Fruit fly (Drosophila melanogaster) whole organism, embryonic: ENCODE measurements around the gene CG11986.

Source experiments
- BEAF-32 ChIP-seq: fragments of 200-800 bp; sonication (Bioruptor generic); optimal IDR thresholded peaks from 3 replicates; lab custom pipeline; 2017; ENCODE audit warnings: missing biosample characterization, missing genetic modification characterization, mild to moderate bottlenecking, moderate library complexity, missing genetic modification reagents
- CG11247 ChIP-seq: fragments of 200-800 bp; sonication (Bioruptor generic); IDR thresholded peaks from 2 replicates; pipeline ENCODE4 v1.3.6; 2022; ENCODE audit warnings: missing biosample characterization, missing genetic modification characterization
- CG11398 ChIP-seq: fragments of 200-800 bp; sonication (Bioruptor generic); optimal IDR thresholded peaks from 2 replicates; lab custom pipeline; 2016; ENCODE audit warnings: missing biosample characterization, missing genetic modification characterization
- CG12104 ChIP-seq: fragments of 200-800 bp; sonication (Bioruptor generic); optimal IDR thresholded peaks from 3 replicates; lab custom pipeline; 2016; ENCODE audit warnings: missing biosample characterization, missing genetic modification characterization
- CG15601 ChIP-seq: fragments of 200-800 bp; sonication (Bioruptor generic); optimal IDR thresholded peaks from 3 replicates; lab custom pipeline; 2019; ENCODE audit warnings: missing biosample characterization, mild to moderate bottlenecking, missing genetic modification characterization, moderate library complexity
- CG16779 ChIP-seq: fragments of 200-800 bp; sonication (Bioruptor generic); IDR thresholded peaks from 2 replicates; pipeline ENCODE4 v1.3.6; 2022; ENCODE audit warnings: missing biosample characterization, missing genetic modification characterization
- CG17186 ChIP-seq: fragments of 200-800 bp; sonication (Bioruptor generic); optimal IDR thresholded peaks from 3 replicates; lab custom pipeline; 2017; ENCODE audit warnings: missing biosample characterization, missing genetic modification reagents, missing genetic modification characterization
- CG17829 ChIP-seq: fragments of 200-800 bp; optimal IDR thresholded peaks from 2 replicates; lab custom pipeline; 2019; ENCODE audit warnings: missing biosample characterization, mild to moderate bottlenecking, missing genetic modification characterization, moderate library complexity
- CG1832 ChIP-seq: fragments of 200-800 bp; sonication (Bioruptor generic); optimal IDR thresholded peaks from 2 replicates; lab custom pipeline; 2017; ENCODE audit warnings: missing biosample characterization, mild to moderate bottlenecking, missing genetic modification characterization, inconsistent platforms
- CG2116 ChIP-seq: fragments of 200-800 bp; sonication (Bioruptor generic); optimal IDR thresholded peaks from 3 replicates; lab custom pipeline; 2018; ENCODE audit warnings: missing biosample characterization, mild to moderate bottlenecking, missing genetic modification characterization
- CG30431 ChIP-seq: fragments of 200-800 bp; sonication (Bioruptor generic); optimal IDR thresholded peaks from 2 replicates; lab custom pipeline; 2017; ENCODE audit warnings: missing biosample characterization, missing genetic modification characterization
- CG3065 ChIP-seq: fragments of 200-800 bp; sonication (Bioruptor generic); optimal IDR thresholded peaks from 2 replicates; lab custom pipeline; 2016; ENCODE audit warnings: missing biosample characterization, missing genetic modification characterization
- CG4328 ChIP-seq: fragments of 200-800 bp; sonication (Bioruptor generic); optimal IDR thresholded peaks from 3 replicates; lab custom pipeline; 2017; ENCODE audit warnings: missing biosample characterization, missing genetic modification reagents, missing genetic modification characterization
- CG5245 ChIP-seq: fragments of 200-800 bp; sonication (Bioruptor generic); optimal IDR thresholded peaks from 3 replicates; lab custom pipeline; 2016; ENCODE audit warnings: missing biosample characterization, missing genetic modification characterization
- CG6175 ChIP-seq: fragments of 200-800 bp; sonication (Bioruptor generic); IDR thresholded peaks from 3 replicates; pipeline ENCODE4 v1.3.6; 2022; ENCODE audit warnings: missing biosample characterization, missing genetic modification characterization
- CG7357 ChIP-seq: fragments of 200-800 bp; sonication (Bioruptor generic); IDR thresholded peaks from 3 replicates; pipeline ENCODE4 v1.3.6; 2022; ENCODE audit warnings: missing biosample characterization, missing genetic modification characterization
- CG7928 ChIP-seq: fragments of 200-800 bp; sonication (Bioruptor generic); optimal IDR thresholded peaks from 2 replicates; lab custom pipeline; 2017; ENCODE audit warnings: missing biosample characterization, mild to moderate bottlenecking, missing genetic modification characterization
- CG7963 ChIP-seq: fragments of 200-800 bp; sonication (Bioruptor generic); IDR thresholded peaks from 3 replicates; pipeline ENCODE4 v1.3.6; 2022; ENCODE audit warnings: missing biosample characterization, missing genetic modification characterization; ENCODE audit not compliant: partially characterized antibody
- CG9437 ChIP-seq: fragments of 200-800 bp; sonication (Bioruptor generic); optimal IDR thresholded peaks from 2 replicates; lab custom pipeline; 2018; ENCODE audit warnings: missing biosample characterization, mild to moderate bottlenecking, missing genetic modification characterization
- CG9797 ChIP-seq: fragments of 200-800 bp; sonication (Bioruptor generic); optimal IDR thresholded peaks from 3 replicates; lab custom pipeline; 2018; ENCODE audit warnings: missing biosample characterization, mild to moderate bottlenecking, missing genetic modification characterization
- CTCF ChIP-seq: fragments of 200-800 bp; sonication (Bioruptor generic); optimal IDR thresholded peaks from 2 replicates; lab custom pipeline; 2017; ENCODE audit warnings: missing biosample characterization, mild to moderate bottlenecking, missing genetic modification characterization, moderate library complexity
- Drgx ChIP-seq: fragments of 200-800 bp; sonication (Bioruptor generic); IDR thresholded peaks from 2 replicates; pipeline ENCODE4 v1.3.6; 2022; ENCODE audit warnings: missing biosample characterization, missing genetic modification characterization
- E2f2 ChIP-seq: fragments of 200-800 bp; sonication (Bioruptor generic); IDR thresholded peaks from 2 replicates; pipeline ENCODE4 v1.3.6; 2022; ENCODE audit warnings: missing biosample characterization, missing genetic modification characterization
- H15 ChIP-seq: fragments of 200-800 bp; sonication (Bioruptor generic); IDR thresholded peaks from 3 replicates; pipeline ENCODE4 v1.3.6; 2022; ENCODE audit warnings: missing biosample characterization, missing genetic modification characterization
- HLH54F ChIP-seq: fragments of 200-800 bp; sonication (Bioruptor generic); optimal IDR thresholded peaks from 3 replicates; lab custom pipeline; 2016; ENCODE audit warnings: missing biosample characterization, missing genetic modification characterization
- Hand ChIP-seq: fragments of 200-800 bp; sonication (Bioruptor generic); optimal IDR thresholded peaks from 2 replicates; lab custom pipeline; 2017; ENCODE audit warnings: mild to moderate bottlenecking, missing biosample characterization, missing genetic modification reagents, missing genetic modification characterization
- Hmx ChIP-seq: fragments of 200-800 bp; sonication (Bioruptor generic); optimal IDR thresholded peaks from 2 replicates; lab custom pipeline; 2016; ENCODE audit warnings: missing biosample characterization, missing genetic modification characterization
- Kr ChIP-seq: fragments of 200-800 bp; sonication (Bioruptor generic); optimal IDR thresholded peaks from 2 replicates; lab custom pipeline; 2017; ENCODE audit warnings: missing biosample characterization, mild to moderate bottlenecking, missing genetic modification characterization
- MTF-1 ChIP-seq: fragments of 200-800 bp; sonication (Bioruptor generic); optimal IDR thresholded peaks from 2 replicates; lab custom pipeline; 2018; ENCODE audit warnings: missing biosample characterization, mild to moderate bottlenecking, missing genetic modification characterization, borderline replicate concordance
- Myb ChIP-seq: fragments of 200-800 bp; sonication (Bioruptor generic); optimal IDR thresholded peaks from 2 replicates; lab custom pipeline; 2016; ENCODE audit warnings: missing biosample characterization, missing genetic modification characterization
- Pdp1 ChIP-seq, 2 experiments: fragments of 200-800 bp; sonication (Bioruptor generic); optimal IDR thresholded peaks; 3 replicates each; lab custom pipeline; 2016; ENCODE audit warnings: missing biosample characterization in 2 of 2, missing genetic modification characterization in 2 of 2, mild to moderate bottlenecking in 1 of 2, moderate library complexity in 1 of 2
- abd-A ChIP-seq: fragments of 200-800 bp; sonication (Bioruptor generic); optimal IDR thresholded peaks from 3 replicates; lab custom pipeline; 2019; ENCODE audit warnings: missing biosample characterization, mild to moderate bottlenecking, missing genetic modification characterization, moderate library complexity
- al ChIP-seq: fragments of 200-800 bp; sonication (Bioruptor generic); IDR thresholded peaks from 2 replicates; pipeline ENCODE4 v1.3.6; 2022; ENCODE audit warnings: missing biosample characterization, missing genetic modification characterization
- bbx ChIP-seq: fragments of 200-800 bp; sonication (Bioruptor generic); IDR thresholded peaks from 2 replicates; pipeline ENCODE4 v1.3.6; 2022; ENCODE audit warnings: missing biosample characterization, missing genetic modification characterization; ENCODE audit not compliant: partially characterized antibody
- crp ChIP-seq, 2 experiments: fragments of 200-800 bp; sonication (Bioruptor generic); optimal IDR thresholded peaks; 2 replicates in 1 of 2; 3 replicates in 1 of 2; lab custom pipeline; 2017; ENCODE audit warnings: missing biosample characterization in 2 of 2, missing genetic modification characterization in 2 of 2, mild to moderate bottlenecking in 1 of 2, moderate library complexity in 1 of 2
- cwo ChIP-seq: fragments of 200-800 bp; sonication (Bioruptor generic); optimal IDR thresholded peaks from 3 replicates; lab custom pipeline; 2017; ENCODE audit warnings: missing biosample characterization, missing genetic modification characterization, mild to moderate bottlenecking, moderate library complexity, missing genetic modification reagents
- dpn ChIP-seq, 2 experiments: fragments of 200-800 bp; sonication (Bioruptor generic); optimal IDR thresholded peaks; 3 replicates each; lab custom pipeline; 2016; ENCODE audit warnings: missing biosample characterization in 2 of 2, missing genetic modification characterization in 2 of 2
- exex ChIP-seq: fragments of 200-800 bp; sonication (Bioruptor generic); optimal IDR thresholded peaks from 4 replicates; lab custom pipeline; 2018; ENCODE audit warnings: missing biosample characterization, mild to moderate bottlenecking, missing genetic modification characterization, moderate library complexity
- fd3F ChIP-seq: fragments of 200-800 bp; sonication (Bioruptor generic); optimal IDR thresholded peaks from 2 replicates; lab custom pipeline; 2018; ENCODE audit warnings: missing biosample characterization, mild to moderate bottlenecking, missing genetic modification characterization, moderate library complexity
- gfzf ChIP-seq: fragments of 200-800 bp; sonication (Bioruptor generic); optimal IDR thresholded peaks from 2 replicates; lab custom pipeline; 2016; ENCODE audit warnings: missing biosample characterization, mild to moderate bottlenecking, missing genetic modification characterization, moderate library complexity
- grn ChIP-seq: fragments of 200-800 bp; sonication (Bioruptor generic); optimal IDR thresholded peaks from 3 replicates; lab custom pipeline; 2017; ENCODE audit warnings: missing biosample characterization, missing genetic modification characterization
- knrl ChIP-seq: fragments of 200-800 bp; sonication (Bioruptor generic); IDR thresholded peaks from 3 replicates; pipeline ENCODE4 v1.3.6; 2022; ENCODE audit warnings: missing biosample characterization, missing genetic modification characterization; ENCODE audit not compliant: partially characterized antibody
- nom ChIP-seq: fragments of 200-800 bp; sonication (Bioruptor generic); optimal IDR thresholded peaks from 2 replicates; lab custom pipeline; 2017; ENCODE audit warnings: missing biosample characterization, missing genetic modification characterization, mild to moderate bottlenecking, moderate library complexity, missing genetic modification reagents
- pum ChIP-seq: fragments of 200-800 bp; sonication (Bioruptor generic); optimal IDR thresholded peaks from 2 replicates; lab custom pipeline; 2016; ENCODE audit warnings: missing biosample characterization, missing genetic modification characterization
- pzg ChIP-seq: fragments of 200-800 bp; sonication (Bioruptor generic); optimal IDR thresholded peaks from 3 replicates; lab custom pipeline; 2018; ENCODE audit warnings: missing biosample characterization, mild to moderate bottlenecking, missing genetic modification characterization, moderate library complexity
- ranshi ChIP-seq: fragments of 200-800 bp; sonication (Bioruptor generic); IDR thresholded peaks from 2 replicates; pipeline ENCODE4 v1.3.6; 2022; ENCODE audit warnings: missing biosample characterization, missing genetic modification characterization
- rib ChIP-seq: fragments of 200-800 bp; sonication (Bioruptor generic); IDR thresholded peaks from 2 replicates; pipeline ENCODE4 v1.3.6; 2022; ENCODE audit warnings: missing biosample characterization, missing genetic modification characterization
- stwl ChIP-seq: fragments of 200-800 bp; sonication (Bioruptor generic); optimal IDR thresholded peaks from 3 replicates; lab custom pipeline; 2018; ENCODE audit warnings: missing biosample characterization, mild to moderate bottlenecking, missing genetic modification characterization, moderate library complexity

Gene CG11986

dm6 chr3R:9050519-9051119 is 35.4 kb downstream of the CG11986 start, which contains the start of gene Nmdmc (continued):
- peak; percentile 1 for TF ChIP-seq Kr (GFP tag; lab: Kevin White, UChicago)
- TF ChIP-seq stwl (tag; lab: Kevin White, UChicago): peak; percentile 77
- no peak for TF ChIP-seq cwo
- TF ChIP-seq CG30431: no peak
- TF ChIP-seq CG9797: peak; percentile 90
- no peak for TF ChIP-seq E2f2 (GFP tag; lab: Robert Waterston, UW)
- TF ChIP-seq Hmx: no peak
- peak; percentile 18 for TF ChIP-seq CTCF (GFP tag; lab: Kevin White, UChicago)
- TF ChIP-seq grn (GFP tag; lab: Kevin White, UChicago): no peak
- TF ChIP-seq abd-A (tag; lab: Kevin White, UChicago): peak; percentile 81
- TF ChIP-seq CG2116 (GFP tag; lab: Kevin White, UChicago): peak; percentile 57
- TF ChIP-seq BEAF-32 (GFP tag; lab: Kevin White, UChicago): peak; percentile 44
- peak; percentile 40 for TF ChIP-seq nom (GFP tag; lab: Kevin White, UChicago)
- TF ChIP-seq CG7928 (GFP tag; lab: Kevin White, UChicago): no peak
- no peak for TF ChIP-seq CG7963
- TF ChIP-seq gfzf: peak; percentile 95
- TF ChIP-seq CG17186 (GFP tag; lab: Kevin White, UChicago): peak; percentile 13
- peak; percentile 78 for TF ChIP-seq pzg (GFP tag; lab: Kevin White, UChicago)
- TF ChIP-seq al (GFP tag; lab: Robert Waterston, UW): no peak
- TF ChIP-seq CG17829 (tag; lab: Kevin White, UChicago): peak; percentile 20

DNA sequence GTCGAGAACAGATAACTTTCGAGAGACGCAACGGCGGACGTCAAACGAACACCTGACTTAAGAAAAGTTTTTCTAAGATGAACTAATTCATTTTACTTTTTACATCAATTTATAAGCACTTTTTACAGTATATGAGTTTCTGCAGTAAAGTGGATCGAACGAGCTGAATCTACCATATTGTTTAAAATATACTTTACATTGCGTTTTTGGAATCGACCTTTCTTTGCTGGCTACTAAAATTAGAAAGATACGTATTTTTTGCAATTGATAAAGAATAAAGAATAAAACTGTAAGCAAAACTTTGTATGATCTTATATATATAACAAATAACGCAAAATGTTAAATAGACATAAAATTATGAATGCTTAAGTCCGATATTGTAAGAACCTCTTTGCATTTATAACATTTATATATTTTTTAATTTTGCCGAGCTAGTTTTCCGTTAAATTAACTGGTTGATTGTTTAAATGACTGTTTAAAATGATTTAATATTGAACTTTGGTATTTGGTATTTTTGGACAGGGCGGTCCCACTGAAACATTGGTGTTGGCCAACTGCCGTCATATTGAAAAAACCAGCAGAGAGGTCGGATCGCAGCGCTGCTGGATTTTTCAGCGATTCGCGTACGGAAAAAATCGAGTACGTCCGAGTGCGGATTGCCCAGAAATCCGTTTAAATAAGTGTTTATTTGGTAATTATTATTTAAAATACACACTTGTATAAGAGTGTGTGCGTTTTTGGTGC is 36.9 kb downstream of the CG11986 start, which contains the start of gene Kdm2:
Gene Kdm2 (plus strand): TSS at position 559 of the 744 bp plus-strand sequence.
- peak; percentile 30 for TF ChIP-seq CG15601 (tag; lab: Kevin White, UChicago)
- no peak for TF ChIP-seq fd3F (GFP tag; lab: Kevin White, UChicago)
- TF ChIP-seq Drgx (GFP tag; lab: Robert Waterston, UW): no peak
- TF ChIP-seq Hand (GFP tag; lab: Kevin White, UChicago): peak; percentile 26
- no peak for TF ChIP-seq CG6175 (GFP tag; lab: Robert Waterston, UW)
- TF ChIP-seq dpn (GFP tag; optimal IDR thresholded peaks at IDR 0.05; lab: Kevin White, UChicago): no peak
- no peak for TF ChIP-seq pum
- TF ChIP-seq HLH54F: no peak
- TF ChIP-seq CG12104 (GFP tag; lab: Kevin White, UChicago): no peak
- no peak for TF ChIP-seq CG9437
- no peak for TF ChIP-seq CG1832
- peak; percentile 89 for TF ChIP-seq Myb (GFP tag; lab: Kevin White, UChicago)
- TF ChIP-seq gfzf: peak; percentile 78
- TF ChIP-seq knrl: no peak
- TF ChIP-seq CG3065 (GFP tag; lab: Kevin White, UChicago): no peak
- TF ChIP-seq CG4328 (GFP tag; lab: Kevin White, UChicago): no peak
- no peak for TF ChIP-seq H15
- TF ChIP-seq exex (tag; lab: Kevin White, UChicago): peak; percentile 37
- TF ChIP-seq CG7928 (GFP tag; lab: Kevin White, UChicago): no peak
- TF ChIP-seq bbx: no peak
- TF ChIP-seq MTF-1 (GFP tag; lab: Kevin White, UChicago): peak; percentile 63
- TF ChIP-seq CG16779: no peak
- no peak for TF ChIP-seq rib (GFP tag; lab: Robert Waterston, UW)
- no peak for TF ChIP-seq CG11398 (GFP tag; lab: Kevin White, UChicago)
- TF ChIP-seq CG11247 (GFP tag; lab: Robert Waterston, UW): no peak
- no peak for TF ChIP-seq crp (GFP tag; optimal IDR thresholded peaks at IDR 0.05; lab: Kevin White, UChicago)
- peak in 1 of 2 experiments; percentile 19 for TF ChIP-seq Pdp1 (GFP tag; optimal IDR thresholded peaks at IDR 0.05; lab: Kevin White, UChicago)
- TF ChIP-seq ranshi (GFP tag; lab: Robert Waterston, UW): no peak
- TF ChIP-seq CG7357 (GFP tag; lab: Robert Waterston, UW): no peak
- TF ChIP-seq CG5245: no peak
